Fruit fly (Drosophila melanogaster): ENCODE results near the gene His2Av.

His2Av gene

dm6 chr3R:26906711-26907510 lies 40.2 kb downstream of the His2Av start (continued):
- TF ChIP-seq trem (tag; optimal IDR thresholded peaks at IDR 0.05) (no peak), ATbp (GFP tag; optimal IDR thresholded peaks at IDR 0.05) (no peak), abd-A (tag; optimal IDR thresholded peaks at IDR 0.05) (peak; percentile 41), H15 (GFP tag; IDR thresholded peaks at IDR 0.05) (no peak), Hand (GFP tag; optimal IDR thresholded peaks at IDR 0.05) (no peak), exex (tag; optimal IDR thresholded peaks at IDR 0.05) (no peak), CG11398 (GFP tag; optimal IDR thresholded peaks at IDR 0.05) (no peak), CG8290 (GFP tag; optimal IDR thresholded peaks at IDR 0.05) (no peak), CG8290 (tag; optimal IDR thresholded peaks at IDR 0.05) (no peak), CG6813 (GFP tag; optimal IDR thresholded peaks at IDR 0.05) (no peak), tin (GFP tag; optimal IDR thresholded peaks at IDR 0.05) (no peak), gcm2 (GFP tag; optimal IDR thresholded peaks at IDR 0.05) (no peak), wek (GFP tag; optimal IDR thresholded peaks at IDR 0.05) (no peak), CG34376 (GFP tag; optimal IDR thresholded peaks at IDR 0.05) (no peak), btn (GFP tag; optimal IDR thresholded peaks at IDR 0.05) (no peak), CG7928 (GFP tag; optimal IDR thresholded peaks at IDR 0.05) (no peak), CG8478 (optimal IDR thresholded peaks at IDR 0.05) (no peak), zfh1 (GFP tag; IDR thresholded peaks at IDR 0.05) (no peak), Ssrp (tag; optimal IDR thresholded peaks at IDR 0.05) (no peak), stwl (tag; optimal IDR thresholded peaks at IDR 0.05) (no peak), CG18262 (tag; optimal IDR thresholded peaks at IDR 0.05) (no peak), CG6791 (GFP tag; IDR thresholded peaks at IDR 0.05; ENCODE audit: partially characterized antibody) (peak; percentile 19; the same call in 1 of the 3 replicates), peb (GFP tag; IDR thresholded peaks at IDR 0.05) (no peak), Med (GFP tag) (peak; percentile 86), NfI (GFP tag; optimal IDR thresholded peaks at IDR 0.05) (no peak), CG8765 (GFP tag; IDR thresholded peaks at IDR 0.05) (no peak), Hr39 (optimal IDR thresholded peaks at IDR 0.05) (no peak), Pdp1 (GFP tag; optimal IDR thresholded peaks at IDR 0.05) (no peak), CG12769 (tag; optimal IDR thresholded peaks at IDR 0.05) (peak; percentile 10), sisA (GFP tag; IDR thresholded peaks at IDR 0.05) (no peak), Lpt (GFP tag; optimal IDR thresholded peaks at IDR 0.05) (no peak), CTCF (GFP tag; optimal IDR thresholded peaks at IDR 0.05) (no peak), fu2 (GFP tag; optimal IDR thresholded peaks at IDR 0.05) (no peak), corto (GFP tag; optimal IDR thresholded peaks at IDR 0.05) (no peak), CG15479 (GFP tag; optimal IDR thresholded peaks at IDR 0.05) (no peak), CG10959 (GFP tag; IDR thresholded peaks at IDR 0.05) (no peak), gt (GFP tag; IDR thresholded peaks at IDR 0.05) (no peak), CG6654 (GFP tag; optimal IDR thresholded peaks at IDR 0.05) (no peak), Fer3 (tag; optimal IDR thresholded peaks at IDR 0.05) (no peak), nom (GFP tag; optimal IDR thresholded peaks at IDR 0.05) (no peak), mirr (GFP tag; optimal IDR thresholded peaks at IDR 0.05) (no peak), Jarid2 (GFP tag; optimal IDR thresholded peaks at IDR 0.05) (no peak), CG30431 (GFP tag; optimal IDR thresholded peaks at IDR 0.05) (no peak), dimm (GFP tag; IDR thresholded peaks at IDR 0.05) (no peak), CG6854 (GFP tag; optimal IDR thresholded peaks at IDR 0.05) (no peak), toy (GFP tag; IDR thresholded peaks at IDR 0.05) (no peak), CG17829 (tag; optimal IDR thresholded peaks at IDR 0.05) (no peak), CG1792 (GFP tag; optimal IDR thresholded peaks at IDR 0.05) (no peak), Usf (GFP tag; optimal IDR thresholded peaks at IDR 0.05) (no peak), CG9932 (GFP tag; IDR thresholded peaks at IDR 0.05) (peak; percentile 44; the same call in 1 of the 2 replicates), al (GFP tag; IDR thresholded peaks at IDR 0.05) (peak; percentile 40; the same call in 1 of the 2 replicates), gce (GFP tag; IDR thresholded peaks at IDR 0.05) (no peak)
